Worm (Caenorhabditis elegans) whole organism, mixed stage, embryonic: Measurements from ENCODE around the gene Y57A10C.9.

Experiments used
- elt-1 ChIP-seq: sonication (generic microtip); optimal IDR thresholded peaks from 2 replicates; lab custom pipeline; 2017; ENCODE audit warnings: missing genetic modification characterization, mild to moderate bottlenecking, missing compliant biosample characterization, antibody characterized with exemption, moderate library complexity, borderline replicate concordance; ENCODE audit not compliant: insufficient read depth
- nhr-76 ChIP-seq: sonication (generic microtip); optimal IDR thresholded peaks from 2 replicates; lab custom pipeline; 2017; ENCODE audit warnings: missing biosample characterization, missing genetic modification characterization

- TF ChIP-seq nhr-76 (tag; lab: Kevin White, UChicago), result no peak
- no peak for TF ChIP-seq elt-1
Observed at ce11 chrII:12401791-12402190, 36.5 kb downstream of the Y57A10C.9 start, which contains the start of gene sre-29.
